Fruit fly (Drosophila melanogaster) whole organism, adult: ENCODE measurements around the gene CG15629.
A peak's percentile ranks its signal among the peaks of the same experiment; 100 is the strongest.

ENCODE experiments used
- CG11617 ChIP-seq: fragments of 200-800 bp; sonication (Bioruptor generic); optimal IDR thresholded peaks from 2 replicates; lab custom pipeline; 2017; ENCODE audit warnings: mild to moderate bottlenecking, missing biosample characterization, missing genetic modification reagents, missing genetic modification characterization
- CG12768 ChIP-seq: fragments of 200-800 bp; sonication (Bioruptor generic); optimal IDR thresholded peaks from 2 replicates; lab custom pipeline; 2017; ENCODE audit warnings: missing biosample characterization, missing genetic modification characterization, mild to moderate bottlenecking, moderate library complexity, missing genetic modification reagents
- CG14711 ChIP-seq: fragments of 200-800 bp; sonication (Bioruptor generic); optimal IDR thresholded peaks from 2 replicates; lab custom pipeline; 2018; ENCODE audit warnings: missing biosample characterization, mild to moderate bottlenecking, missing genetic modification characterization, moderate library complexity
- CG1620 ChIP-seq: fragments of 200-800 bp; sonication (Bioruptor generic); optimal IDR thresholded peaks from 2 replicates; lab custom pipeline; 2016; ENCODE audit warnings: missing biosample characterization, missing genetic modification characterization
- CG33017 ChIP-seq: fragments of 200-800 bp; sonication (Bioruptor generic); optimal IDR thresholded peaks from 2 replicates; lab custom pipeline; 2018; ENCODE audit warnings: missing biosample characterization, mild to moderate bottlenecking, missing genetic modification characterization, moderate library complexity
- CG5204 ChIP-seq: fragments of 200-800 bp; sonication (Bioruptor generic); optimal IDR thresholded peaks from 2 replicates; lab custom pipeline; 2016; ENCODE audit warnings: missing biosample characterization, missing genetic modification characterization
- CG7045 ChIP-seq: fragments of 200-800 bp; sonication (Bioruptor generic); optimal IDR thresholded peaks from 2 replicates; lab custom pipeline; 2017; ENCODE audit warnings: missing biosample characterization, mild to moderate bottlenecking, missing genetic modification characterization
- CG7101 ChIP-seq: fragments of 200-800 bp; sonication (Bioruptor generic); optimal IDR thresholded peaks from 2 replicates; lab custom pipeline; 2018; ENCODE audit warnings: missing biosample characterization, mild to moderate bottlenecking, missing genetic modification characterization, moderate library complexity
- Clk ChIP-seq: fragments of 200-800 bp; sonication (Bioruptor generic); optimal IDR thresholded peaks from 2 replicates; lab custom pipeline; 2017; ENCODE audit warnings: missing biosample characterization, missing genetic modification characterization
- Crg-1 ChIP-seq: fragments of 200-800 bp; sonication (Bioruptor generic); optimal IDR thresholded peaks from 2 replicates; lab custom pipeline; 2016; ENCODE audit warnings: missing biosample characterization, missing genetic modification characterization
- Hr96 ChIP-seq: fragments of 200-800 bp; sonication (Bioruptor generic); optimal IDR thresholded peaks from 2 replicates; lab custom pipeline; 2016; ENCODE audit warnings: missing biosample characterization, missing genetic modification characterization
- Mnt ChIP-seq: fragments of 200-800 bp; sonication (Bioruptor generic); optimal IDR thresholded peaks from 2 replicates; lab custom pipeline; 2016; ENCODE audit warnings: missing biosample characterization, mild to moderate bottlenecking, missing genetic modification characterization
- bab1 ChIP-seq: fragments of 200-800 bp; sonication (Bioruptor generic); optimal IDR thresholded peaks from 3 replicates; lab custom pipeline; 2019; ENCODE audit warnings: missing biosample characterization, mild to moderate bottlenecking, missing genetic modification characterization, moderate library complexity
- cic ChIP-seq: fragments of 200-800 bp; sonication (Bioruptor generic); optimal IDR thresholded peaks from 2 replicates; lab custom pipeline; 2017; ENCODE audit warnings: missing biosample characterization, mild to moderate bottlenecking, missing genetic modification characterization, moderate library complexity
- cnc ChIP-seq, 2 experiments: fragments of >200 bp; optimal IDR thresholded peaks; 2 replicates each; lab custom pipeline; 2017
- kay ChIP-seq: fragments of 200-800 bp; sonication (Bioruptor generic); peaks from one replicate; lab custom pipeline; 2016; ENCODE audit warnings: missing biosample characterization, missing genetic modification characterization, borderline replicate concordance
- ovo ChIP-seq: fragments of 200-800 bp; sonication (Bioruptor generic); optimal IDR thresholded peaks from 2 replicates; lab custom pipeline; 2016; ENCODE audit warnings: missing biosample characterization, missing genetic modification characterization
- pad ChIP-seq: fragments of 200-800 bp; sonication (Bioruptor generic); optimal IDR thresholded peaks from 3 replicates; lab custom pipeline; 2017; ENCODE audit warnings: missing biosample characterization, missing genetic modification characterization, mild to moderate bottlenecking, moderate library complexity, missing genetic modification reagents
- tj ChIP-seq: fragments of 200-800 bp; sonication (Bioruptor generic); optimal IDR thresholded peaks from 3 replicates; lab custom pipeline; 2017; ENCODE audit warnings: missing biosample characterization, mild to moderate bottlenecking, missing genetic modification characterization, moderate library complexity
- toe ChIP-seq: fragments of 200-800 bp; sonication (Bioruptor generic); optimal IDR thresholded peaks from 2 replicates; lab custom pipeline; 2016; ENCODE audit warnings: missing biosample characterization, missing genetic modification characterization

The CG15629 gene

dm6 chr2L:4810044-4810609 is 2.7 kb upstream of the CG15629 start:
- TF ChIP-seq CG5204 (GFP tag; lab: Kevin White, UChicago) = peak; percentile 11
- peak; percentile 94 for TF ChIP-seq Mnt (GFP tag; lab: Kevin White, UChicago)
- no peak for TF ChIP-seq cnc (optimal IDR thresholded peaks at IDR 0.05; lab: Kevin White, UChicago)
- TF ChIP-seq bab1 = peak; percentile 81
- no peak for TF ChIP-seq Clk (GFP tag; lab: Kevin White, UChicago)
- TF ChIP-seq pad = peak; percentile 33
- no peak for TF ChIP-seq toe (GFP tag; lab: Kevin White, UChicago)
- peak; percentile 80 for TF ChIP-seq cic (GFP tag; lab: Kevin White, UChicago)
- TF ChIP-seq Crg-1 (GFP tag; lab: Kevin White, UChicago) = peak; percentile 42
- TF ChIP-seq CG1620 (GFP tag; lab: Kevin White, UChicago) = peak; percentile 1
- no peak for TF ChIP-seq tj
- TF ChIP-seq CG12768 (GFP tag; lab: Kevin White, UChicago) = peak; percentile 47
- TF ChIP-seq CG11617 (GFP tag; lab: Kevin White, UChicago) = no peak
- peak; percentile 45 for TF ChIP-seq CG33017 (tag; lab: Kevin White, UChicago)
- TF ChIP-seq kay (GFP tag; lab: Kevin White, UChicago) = peak; percentile 76
- TF ChIP-seq CG7101 = peak; percentile 54
- TF ChIP-seq ovo (GFP tag; lab: Kevin White, UChicago) = peak; percentile 26

dm6 chr2L:4810697-4811490 is 1.9 kb upstream of the CG15629 start:
- TF ChIP-seq CG1620 (GFP tag; lab: Kevin White, UChicago) (peak; percentile 11), Crg-1 (GFP tag; lab: Kevin White, UChicago) (peak; percentile 5), kay (GFP tag; lab: Kevin White, UChicago) (peak; percentile 68), Clk (GFP tag; lab: Kevin White, UChicago) (no peak), CG7101 (peak; percentile 11), CG5204 (GFP tag; lab: Kevin White, UChicago) (peak; percentile 70), cnc (optimal IDR thresholded peaks at IDR 0.05; lab: Kevin White, UChicago) (no peak), cic (GFP tag; lab: Kevin White, UChicago) (no peak), pad (peak; percentile 27), CG12768 (GFP tag; lab: Kevin White, UChicago) (no peak), bab1 (no peak), ovo (GFP tag; lab: Kevin White, UChicago) (no peak), CG7045 (peak; percentile 63), CG14711 (peak; percentile 18), CG33017 (tag; lab: Kevin White, UChicago) (peak; percentile 11), Hr96 (GFP tag; lab: Kevin White, UChicago) (peak; percentile 26), toe (GFP tag; lab: Kevin White, UChicago) (peak; percentile 37), Mnt (GFP tag; lab: Kevin White, UChicago) (no peak), tj (peak; percentile 39), CG11617 (GFP tag; lab: Kevin White, UChicago) (peak; percentile 77)

dm6 chr2L:4811491-4812058 is 1.2 kb upstream of the CG15629 start:
- TF ChIP-seq cic (GFP tag; lab: Kevin White, UChicago) (peak; percentile 84), CG11617 (GFP tag; lab: Kevin White, UChicago) (peak; percentile 0), CG33017 (tag; lab: Kevin White, UChicago) (no peak), Crg-1 (GFP tag; lab: Kevin White, UChicago) (no peak), CG12768 (GFP tag; lab: Kevin White, UChicago) (peak; percentile 86), Clk (GFP tag; lab: Kevin White, UChicago) (peak; percentile 8), pad (no peak), ovo (GFP tag; lab: Kevin White, UChicago) (peak; percentile 30), Mnt (GFP tag; lab: Kevin White, UChicago) (peak; percentile 85)

- TF ChIP-seq ovo (GFP tag; lab: Kevin White, UChicago) (no peak), Clk (GFP tag; lab: Kevin White, UChicago) (no peak)
Measured at dm6 chr2L:4813023-4813339, 172 bp downstream of the CG15629 start.

- TF ChIP-seq ovo (GFP tag; lab: Kevin White, UChicago) (no peak), bab1 (peak; percentile 39)
Measured at dm6 chr2L:4818056-4818455, 5.2 kb downstream of the CG15629 start, which contains the start of gene CG3225. CG3225 (minus strand) TSS chr2L:4818245.

dm6 chr2L:4819995-4820394 is 7.2 kb downstream of the CG15629 start:
- TF ChIP-seq ovo (GFP tag; lab: Kevin White, UChicago) (no peak), CG5204 (GFP tag; lab: Kevin White, UChicago) (no peak), tj (no peak), cic (GFP tag; lab: Kevin White, UChicago) (no peak), CG11617 (GFP tag; lab: Kevin White, UChicago) (no peak), Clk (GFP tag; lab: Kevin White, UChicago) (no peak), Crg-1 (GFP tag; lab: Kevin White, UChicago) (no peak), toe (GFP tag; lab: Kevin White, UChicago) (no peak), CG7045 (no peak), CG1620 (GFP tag; lab: Kevin White, UChicago) (no peak), CG7101 (no peak), cnc (optimal IDR thresholded peaks at IDR 0.05; lab: Kevin White, UChicago) (no peak), Mnt (GFP tag; lab: Kevin White, UChicago) (no peak)
